5 worm cellular contexts compared by ENCODE assay signal in the genomic region with DNA sequence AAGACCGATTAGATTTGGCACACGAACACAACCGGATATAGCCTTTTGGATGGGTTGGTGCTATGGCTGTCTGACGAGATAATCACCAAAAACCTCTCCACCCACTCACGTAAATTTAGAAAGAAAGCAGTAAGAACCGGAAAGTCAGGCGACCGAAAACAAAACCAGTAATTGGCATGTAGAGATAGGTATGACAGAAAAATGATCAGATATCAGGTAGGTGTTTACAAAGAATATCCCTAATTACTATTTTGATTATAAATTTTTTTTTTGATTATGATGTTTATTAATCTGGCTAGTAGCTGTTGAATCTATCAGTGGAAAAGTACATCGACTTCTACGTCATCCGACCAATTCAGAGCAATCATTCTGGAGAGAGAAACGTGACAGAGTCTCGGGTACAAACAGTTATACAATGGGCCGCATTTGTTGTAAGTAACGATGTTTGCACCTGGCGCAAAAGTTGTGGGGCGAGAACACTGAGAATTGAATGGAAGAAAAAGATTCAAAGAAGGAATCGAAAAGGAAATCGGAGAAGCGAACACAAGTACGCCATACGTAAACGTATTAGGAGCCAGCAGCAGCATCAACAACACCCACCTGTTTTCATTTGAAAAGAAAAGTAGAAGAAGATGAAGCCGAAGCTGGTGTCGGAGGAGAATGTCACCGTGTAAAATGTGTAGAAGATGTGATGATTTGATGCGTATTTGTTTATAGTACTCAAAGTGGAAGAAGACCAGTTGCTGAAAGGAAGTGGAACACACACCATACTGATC.
TF ChIP-seq lines count a peak whose summit lies in the region.

No protein-coding gene starts in this region.

TF ChIP-seq in whole organism, L1 larva, 84 proteins besides CTCF, POLR2A, EP300 and RAD21 (continues in another document):
- TF ChIP-seq ceh-90 (tag; optimal IDR thresholded peaks at IDR 0.05; lab: Kevin White, UChicago) (no peak), lin-14 (GFP tag; optimal IDR thresholded peaks at IDR 0.05; lab: Kevin White, UChicago) (peak; percentile 1), efl-1 (optimal IDR thresholded peaks at IDR 0.05; lab: Kevin White, UChicago) (no peak), efl-1 (GFP tag; optimal IDR thresholded peaks at IDR 0.05 in 1 of 2; lab: Kevin White, UChicago) (peak in 1 of 2 experiments; percentile 16), C04F5.9 (tag; optimal IDR thresholded peaks at IDR 0.05; lab: Kevin White, UChicago) (no peak), grh-1 (GFP tag; IDR thresholded peaks at IDR 0.05; lab: Robert Waterston, UW) (peak; percentile 57; the same call in 1 of the 2 replicates), ceh-82 (tag; optimal IDR thresholded peaks at IDR 0.05; lab: Kevin White, UChicago) (no peak), ceh-8 (GFP tag; optimal IDR thresholded peaks at IDR 0.05; lab: Kevin White, UChicago) (peak; percentile 63), unc-86 (tag; optimal IDR thresholded peaks at IDR 0.05; lab: Kevin White, UChicago) (no peak), elt-3 (tag; optimal IDR thresholded peaks at IDR 0.05; lab: Kevin White, UChicago) (peak in 1 of 6 experiments; percentile 74), hpl-2 (GFP tag; optimal IDR thresholded peaks at IDR 0.05; lab: Kevin White, UChicago) (no peak), nhr-90 (tag; optimal IDR thresholded peaks at IDR 0.05; lab: Kevin White, UChicago; ENCODE audit: poor library complexity) (peak; percentile 47), mab-9 (GFP tag; IDR thresholded peaks at IDR 0.05; lab: Robert Waterston, UW) (no peak), unc-30 (tag; optimal IDR thresholded peaks at IDR 0.05; lab: Kevin White, UChicago) (no peak), ces-1 (GFP tag; optimal IDR thresholded peaks at IDR 0.05; lab: Kevin White, UChicago) (no peak), nhr-47 (tag; optimal IDR thresholded peaks at IDR 0.05; lab: Kevin White, UChicago) (peak; percentile 38)

TF ChIP-seq in whole organism, L2 larva, 48 proteins besides CTCF, POLR2A, EP300 and RAD21:
- TF ChIP-seq nhr-11 (tag; optimal IDR thresholded peaks at IDR 0.05; lab: Kevin White, UChicago) (peak; percentile 47), ZK546.5 (tag; optimal IDR thresholded peaks at IDR 0.05; lab: Kevin White, UChicago) (no peak), F13H6.1 (tag; optimal IDR thresholded peaks at IDR 0.05; lab: Kevin White, UChicago) (peak; percentile 21), nhr-25 (tag; optimal IDR thresholded peaks at IDR 0.05; lab: Kevin White, UChicago) (peak; percentile 58), sma-9 (GFP tag; optimal IDR thresholded peaks at IDR 0.05; lab: Kevin White, UChicago) (peak; percentile 27), sma-9 (tag; optimal IDR thresholded peaks at IDR 0.05; lab: Kevin White, UChicago) (no peak), sem-4 (tag; optimal IDR thresholded peaks at IDR 0.05; lab: Kevin White, UChicago) (no peak), nhr-129 (tag; optimal IDR thresholded peaks at IDR 0.05; lab: Kevin White, UChicago) (peak; percentile 4), mdl-1 (tag; optimal IDR thresholded peaks at IDR 0.05; lab: Kevin White, UChicago) (no peak), lsy-2 (tag; optimal IDR thresholded peaks at IDR 0.05; lab: Kevin White, UChicago) (peak in 1 of 2 experiments; percentile 32)

TF ChIP-seq in whole organism, L3 larva, 47 proteins besides CTCF, POLR2A, EP300 and RAD21 (continues in another document):
- TF ChIP-seq ama-1 (optimal IDR thresholded peaks at IDR 0.05; lab: Kevin White, UChicago) (peak; percentile 27), elt-1 (tag; optimal IDR thresholded peaks at IDR 0.05; lab: Kevin White, UChicago) (no peak), nhr-77 (tag; optimal IDR thresholded peaks at IDR 0.05; lab: Kevin White, UChicago) (no peak), mdl-1 (tag; optimal IDR thresholded peaks at IDR 0.05; lab: Kevin White, UChicago) (no peak), R02D3.7 (tag; optimal IDR thresholded peaks at IDR 0.05; lab: Kevin White, UChicago) (no peak), ztf-4 (tag; optimal IDR thresholded peaks at IDR 0.05; lab: Kevin White, UChicago) (no peak), elt-2 (tag; optimal IDR thresholded peaks at IDR 0.05; lab: Kevin White, UChicago) (peak; percentile 10), jun-1 (tag; optimal IDR thresholded peaks at IDR 0.05; lab: Kevin White, UChicago) (no peak), fkh-2 (tag; optimal IDR thresholded peaks at IDR 0.05; lab: Kevin White, UChicago) (no peak), nhr-237 (tag; optimal IDR thresholded peaks at IDR 0.05; lab: Kevin White, UChicago) (no peak), nfya-1 (tag; optimal IDR thresholded peaks at IDR 0.05; lab: Kevin White, UChicago; ENCODE audit: insufficient read depth) (no peak), pqm-1 (tag; optimal IDR thresholded peaks at IDR 0.05; lab: Kevin White, UChicago) (no peak), lsy-12 (tag; optimal IDR thresholded peaks at IDR 0.05; lab: Kevin White, UChicago) (no peak), unc-39 (tag; optimal IDR thresholded peaks at IDR 0.05; lab: Kevin White, UChicago) (no peak), nhr-67 (tag; optimal IDR thresholded peaks at IDR 0.05; lab: Kevin White, UChicago) (no peak), sea-2 (GFP tag; optimal IDR thresholded peaks at IDR 0.05; lab: Kevin White, UChicago) (no peak), unc-62 (GFP tag; optimal IDR thresholded peaks at IDR 0.05; lab: Kevin White, UChicago) (no peak), snpc-4 (tag; optimal IDR thresholded peaks at IDR 0.05; lab: Kevin White, UChicago) (no peak), hmg-11 (tag; optimal IDR thresholded peaks at IDR 0.05; lab: Kevin White, UChicago) (no peak), mml-1 (tag; optimal IDR thresholded peaks at IDR 0.05; lab: Kevin White, UChicago) (no peak), daf-12 (tag; optimal IDR thresholded peaks at IDR 0.05; lab: Kevin White, UChicago) (no peak)

TF ChIP-seq in whole organism, L4 larva, 104 proteins besides CTCF, POLR2A, EP300 and RAD21 (continues in another document):
- TF ChIP-seq nhr-48 (tag; optimal IDR thresholded peaks at IDR 0.05; lab: Kevin White, UChicago) (no peak), duxl-1 (tag; optimal IDR thresholded peaks at IDR 0.05; lab: Kevin White, UChicago; ENCODE audit: poor library complexity) (no peak), spr-1 (tag; optimal IDR thresholded peaks at IDR 0.05; lab: Kevin White, UChicago) (no peak), aha-1 (tag; lab: Kevin White, UChicago) (peak; percentile 92), lin-15B (tag; optimal IDR thresholded peaks at IDR 0.05; lab: Kevin White, UChicago) (no peak), madf-5 (GFP tag; IDR thresholded peaks at IDR 0.05; lab: Robert Waterston, UW) (0 out of 4 replicates have a peak, but pooled peaks of 1 of the 2 experiments have one; percentile 7), arid-1 (GFP tag; conservative IDR thresholded peaks at IDR 0.05; lab: Robert Waterston, UW) (no peak), ctbp-1 (GFP tag; IDR thresholded peaks at IDR 0.05; lab: Robert Waterston, UW) (no peak), tra-1 (GFP tag; IDR thresholded peaks at IDR 0.05; lab: Robert Waterston, UW) (no peak), egl-27 (tag; optimal IDR thresholded peaks at IDR 0.05; lab: Kevin White, UChicago) (no peak), daf-8 (GFP tag; IDR thresholded peaks at IDR 0.05; lab: Robert Waterston, UW) (no peak), nhr-77 (tag; optimal IDR thresholded peaks at IDR 0.05; lab: Kevin White, UChicago) (no peak), nhr-25 (tag; optimal IDR thresholded peaks at IDR 0.05; lab: Kevin White, UChicago; ENCODE audit: borderline replicate concordance, insufficient read depth) (no peak), cey-2 (tag; optimal IDR thresholded peaks at IDR 0.05; lab: Kevin White, UChicago; ENCODE audit: borderline replicate concordance, insufficient read depth) (no peak), mep-1 (tag; optimal IDR thresholded peaks at IDR 0.05; lab: Kevin White, UChicago) (peak; percentile 31), vab-7 (GFP tag; IDR thresholded peaks at IDR 0.05; lab: Robert Waterston, UW) (no peak), mdl-1 (tag; optimal IDR thresholded peaks at IDR 0.05; lab: Kevin White, UChicago) (peak in 1 of 2 experiments; percentile 15), snpc-1.2 (GFP tag; IDR thresholded peaks at IDR 0.05; lab: Robert Waterston, UW) (no peak), F10B5.3 (tag; optimal IDR thresholded peaks at IDR 0.05; lab: Kevin White, UChicago) (no peak), dve-1 (tag; optimal IDR thresholded peaks at IDR 0.05; lab: Kevin White, UChicago; ENCODE audit: insufficient read depth) (no peak)

TF ChIP-seq in whole organism, young adult, 124 proteins besides CTCF, POLR2A, EP300 and RAD21 (continues in another document):
- TF ChIP-seq rcor-1 (GFP tag; IDR thresholded peaks at IDR 0.05; lab: Robert Waterston, UW) (no peak), mes-4 (tag; optimal IDR thresholded peaks at IDR 0.05; lab: Kevin White, UChicago) (no peak), K12H6.12 (tag; optimal IDR thresholded peaks at IDR 0.05; lab: Kevin White, UChicago) (no peak), ztf-26 (tag; optimal IDR thresholded peaks at IDR 0.05; lab: Kevin White, UChicago) (peak; percentile 8), F22D6.2 (tag; optimal IDR thresholded peaks at IDR 0.05; lab: Kevin White, UChicago) (no peak), C17E4.6 (GFP tag; IDR thresholded peaks at IDR 0.05; lab: Robert Waterston, UW) (no peak), die-1 (tag; optimal IDR thresholded peaks at IDR 0.05; lab: Kevin White, UChicago) (no peak), repo-1 (tag; optimal IDR thresholded peaks at IDR 0.05; lab: Kevin White, UChicago) (no peak), athp-1 (tag; optimal IDR thresholded peaks at IDR 0.05; lab: Kevin White, UChicago) (no peak), chd-7 (tag; optimal IDR thresholded peaks at IDR 0.05; lab: Kevin White, UChicago) (peak; percentile 29), F52B5.7 (tag; optimal IDR thresholded peaks at IDR 0.05; lab: Kevin White, UChicago) (no peak), somi-1 (GFP tag; optimal IDR thresholded peaks at IDR 0.05; lab: Kevin White, UChicago) (no peak), ceh-100 (GFP tag; IDR thresholded peaks at IDR 0.05; lab: Robert Waterston, UW) (no peak), efl-1 (GFP tag; optimal IDR thresholded peaks at IDR 0.05; lab: Kevin White, UChicago) (no peak), F37B4.10 (GFP tag; IDR thresholded peaks at IDR 0.05; lab: Robert Waterston, UW) (no peak), madf-10 (tag; optimal IDR thresholded peaks at IDR 0.05; lab: Kevin White, UChicago) (no peak), mxl-1 (tag; optimal IDR thresholded peaks at IDR 0.05; lab: Kevin White, UChicago) (no peak), cebp-1 (GFP tag; IDR thresholded peaks at IDR 0.05; lab: Robert Waterston, UW) (no peak), cebp-1 (tag; optimal IDR thresholded peaks at IDR 0.05; lab: Kevin White, UChicago) (peak; percentile 10), Y67H2A.10 (GFP tag; conservative IDR thresholded peaks at IDR 0.05; lab: Robert Waterston, UW) (no peak), T07F8.4 (tag; optimal IDR thresholded peaks at IDR 0.05; lab: Kevin White, UChicago) (no peak), Y53G8AR.9 (GFP tag; conservative IDR thresholded peaks at IDR 0.05; lab: Robert Waterston, UW) (peak; percentile 60; the same call in 1 of the 2 replicates), nfyb-1 (GFP tag; IDR thresholded peaks at IDR 0.05; lab: Robert Waterston, UW) (0 out of 2 replicates have a peak, but pooled peaks have one; percentile 42), F23B12.7 (tag; optimal IDR thresholded peaks at IDR 0.05; lab: Kevin White, UChicago; ENCODE audit: insufficient read depth) (no peak), ztf-22 (GFP tag; optimal IDR thresholded peaks at IDR 0.05; lab: Kevin White, UChicago) (no peak)
